Fruit fly (Drosophila melanogaster) whole organism, adult: Measurements from ENCODE around the gene CG14174.

Experiments used
- CG14711 ChIP-seq: fragments of 200-800 bp; sonication (Bioruptor generic); optimal IDR thresholded peaks from 2 replicates; lab custom pipeline; 2018; ENCODE audit warnings: missing biosample characterization, mild to moderate bottlenecking, missing genetic modification characterization, moderate library complexity
- Crg-1 ChIP-seq: fragments of 200-800 bp; sonication (Bioruptor generic); optimal IDR thresholded peaks from 2 replicates; lab custom pipeline; 2016; ENCODE audit warnings: missing biosample characterization, missing genetic modification characterization
- Mnt ChIP-seq: fragments of 200-800 bp; sonication (Bioruptor generic); optimal IDR thresholded peaks from 2 replicates; lab custom pipeline; 2016; ENCODE audit warnings: missing biosample characterization, mild to moderate bottlenecking, missing genetic modification characterization

dm6 chr3L:9751625-9752024, 32.5 kb downstream of the CG14174 start:
- TF ChIP-seq Crg-1 (GFP tag; lab: Kevin White, UChicago), result no peak
- no peak for TF ChIP-seq CG14711
- TF ChIP-seq Mnt (GFP tag; lab: Kevin White, UChicago), result no peak
